Fruit fly (Drosophila melanogaster) S2 (cell line): Measurements from ENCODE around the gene fig.

Experiments used
- CG8478 ChIP-seq: fragments of >200 bp; optimal IDR thresholded peaks from 2 replicates; lab custom pipeline; 2018
- CTCF ChIP-seq, 2 experiments: fragments of >200 bp; optimal IDR thresholded peaks; 2 replicates each; lab custom pipeline; 2018

fig gene

DNA sequence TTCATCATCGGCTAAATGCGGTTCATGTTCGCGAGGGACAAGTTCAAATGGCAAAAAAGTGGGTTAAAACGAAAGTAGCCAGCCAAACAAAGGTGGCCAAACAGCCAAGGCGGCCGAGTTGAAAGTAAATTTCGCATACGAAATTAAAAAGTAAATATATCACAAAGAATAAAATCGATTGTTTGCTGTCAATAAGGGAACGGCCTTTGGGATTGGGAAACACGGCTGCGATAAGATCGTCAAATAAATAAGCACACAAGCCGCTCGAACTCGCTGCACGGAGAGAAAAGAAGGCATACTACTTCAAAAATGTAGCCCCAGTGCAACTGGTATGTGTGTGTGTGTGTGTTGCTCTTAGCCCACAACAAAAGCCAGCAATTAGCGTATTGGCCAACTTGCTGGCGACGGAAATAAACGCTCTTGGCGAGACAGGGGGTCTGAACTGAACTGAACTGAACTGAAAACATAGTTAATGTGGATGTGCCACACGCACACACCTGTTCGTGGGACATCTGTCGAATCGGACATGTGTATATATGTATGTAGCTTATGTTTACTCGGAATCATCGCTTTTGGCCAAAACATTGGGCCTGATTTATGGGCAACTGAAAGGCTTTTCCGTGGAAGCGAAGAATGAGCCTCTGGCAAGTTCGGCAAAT lies 7.8 kb upstream of the fig start:
- TF ChIP-seq CTCF (optimal IDR thresholded peaks at IDR 0.05; lab: Kevin White, UChicago) (no peak), CG8478 (lab: Kevin White, UChicago) (no peak)

DNA sequence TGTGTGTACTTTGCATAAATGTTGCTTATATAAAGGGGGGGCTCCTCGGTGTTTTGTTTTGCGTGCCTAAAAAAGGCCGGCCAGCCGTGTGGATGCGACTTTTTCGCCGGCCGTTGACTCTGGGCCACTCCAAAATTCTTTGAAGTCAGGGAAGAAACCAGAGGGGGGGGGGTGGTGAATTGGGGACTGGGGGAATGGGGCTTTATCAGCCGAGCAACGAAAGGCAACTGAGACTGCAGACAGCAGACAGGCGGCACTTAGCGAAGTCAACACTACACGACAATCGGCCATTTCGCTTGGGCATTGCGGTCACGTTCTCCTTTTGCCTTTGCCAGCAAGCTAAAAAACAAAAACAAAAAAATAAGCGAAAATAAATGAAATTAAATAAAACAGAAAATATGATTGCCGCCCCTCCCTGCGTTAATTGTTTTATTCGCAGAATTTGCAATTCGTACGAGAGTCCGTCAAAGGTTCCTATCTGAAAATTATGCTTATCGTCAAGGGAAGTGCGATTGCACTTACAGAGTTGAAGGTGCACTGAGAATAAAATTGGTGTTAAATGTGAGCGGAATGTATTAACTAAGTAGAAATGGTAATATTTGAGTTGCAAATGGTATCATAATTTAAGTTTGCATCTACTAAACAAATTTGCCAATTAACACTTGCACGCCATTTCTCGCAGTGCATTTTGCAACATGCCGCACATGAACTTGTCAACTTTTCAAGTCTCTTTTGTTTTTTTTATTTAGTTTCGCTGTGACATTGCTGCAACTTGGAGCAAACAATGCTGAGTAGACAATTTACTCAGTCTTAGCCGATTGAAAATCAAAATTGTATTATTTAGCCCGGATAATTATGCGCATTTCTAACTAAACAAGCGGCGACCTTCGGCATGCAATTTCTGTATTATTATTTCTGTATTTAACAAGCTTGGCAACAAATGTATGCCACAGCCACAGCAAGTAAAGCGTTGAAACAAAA lies 6.1 kb upstream of the fig start:
- no peak for TF ChIP-seq CG8478 (lab: Kevin White, UChicago)
- no peak for TF ChIP-seq CTCF (optimal IDR thresholded peaks at IDR 0.05; lab: Kevin White, UChicago)

DNA sequence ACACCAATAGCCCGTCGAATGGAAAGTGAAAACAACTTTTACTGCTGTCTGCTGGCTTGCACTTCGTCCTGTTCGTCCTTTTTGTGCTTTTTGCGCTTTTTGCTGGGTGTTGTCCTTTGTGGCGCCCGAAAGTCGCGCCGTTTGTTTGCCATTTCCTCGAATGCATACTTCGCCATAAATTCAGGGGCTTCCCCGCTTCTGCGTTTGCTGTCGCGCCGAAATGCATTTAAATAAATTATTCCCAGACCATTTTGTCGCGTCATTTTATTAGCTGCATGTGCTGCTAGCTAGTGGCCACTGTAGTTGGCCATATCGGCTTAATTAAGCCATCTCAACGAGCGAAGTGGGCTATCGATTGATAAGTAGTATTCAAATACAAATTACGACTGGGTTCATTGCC lies 5.0 kb upstream of the fig start:
- no peak for TF ChIP-seq CTCF (optimal IDR thresholded peaks at IDR 0.05; lab: Kevin White, UChicago)
- no peak for TF ChIP-seq CG8478 (lab: Kevin White, UChicago)

DNA sequence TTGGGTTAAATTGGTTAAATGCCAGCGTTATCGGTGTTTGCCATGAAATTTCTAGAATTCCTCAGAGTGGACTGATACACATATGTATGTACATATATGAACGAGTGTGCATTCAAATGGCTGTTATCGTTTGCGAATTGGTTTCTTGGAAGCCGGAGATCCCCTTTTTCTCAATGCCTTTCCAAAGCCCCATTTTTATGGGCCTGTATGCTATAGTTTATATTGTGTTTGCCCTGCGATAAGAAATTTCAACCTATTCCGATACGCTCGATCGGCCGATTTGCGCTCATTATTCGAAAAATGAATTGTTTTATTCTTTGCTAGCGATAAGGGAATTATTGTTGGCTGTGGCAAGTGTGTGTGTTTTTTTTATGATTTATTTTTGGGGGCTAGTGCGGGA lies 3.0 kb upstream of the fig start:
- TF ChIP-seq CTCF (optimal IDR thresholded peaks at IDR 0.05; lab: Kevin White, UChicago) (no peak), CG8478 (lab: Kevin White, UChicago) (no peak)

DNA sequence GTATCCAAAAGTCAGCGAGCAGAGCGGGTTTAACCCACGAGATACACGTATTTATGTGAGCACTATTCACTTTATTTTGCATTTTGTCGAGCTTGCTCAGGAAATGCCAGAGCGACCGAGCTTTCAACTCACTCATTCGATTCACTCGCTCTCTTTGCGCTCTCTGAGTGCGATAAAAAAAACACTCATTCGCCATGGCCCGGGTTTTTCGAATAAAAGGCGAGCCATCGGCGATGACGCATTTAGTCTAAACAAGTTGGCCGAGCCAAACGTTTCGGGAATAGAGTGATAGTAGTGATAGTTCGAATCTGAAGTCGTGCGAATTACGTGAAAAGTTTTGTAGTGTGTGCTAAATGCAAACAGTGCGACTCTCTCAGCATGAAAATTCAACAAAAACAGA lies 2.1 kb upstream of the fig start:
- TF ChIP-seq CG8478 (lab: Kevin White, UChicago): no peak
- TF ChIP-seq CTCF (optimal IDR thresholded peaks at IDR 0.05; lab: Kevin White, UChicago): no peak

DNA sequence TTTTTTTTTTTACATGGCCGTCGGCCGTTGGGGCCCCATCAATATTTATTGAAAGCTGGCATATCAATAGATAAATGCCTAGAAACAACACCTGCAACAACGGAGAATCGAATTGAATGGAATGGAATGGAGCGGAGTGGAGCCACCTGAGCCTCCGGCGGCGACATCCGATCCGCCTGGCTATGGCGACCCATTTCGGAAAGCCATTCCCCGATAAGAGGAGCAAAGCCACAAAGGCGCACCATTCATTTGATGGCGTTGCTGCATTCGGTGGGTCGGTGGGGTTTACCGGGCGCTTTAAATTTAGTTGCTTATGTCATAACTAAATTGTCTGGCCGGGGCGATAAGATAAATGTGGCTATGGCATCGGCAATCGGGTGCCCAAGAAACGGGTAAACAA lies 1.6 kb upstream of the fig start:
- TF ChIP-seq CG8478 (lab: Kevin White, UChicago) (no peak), CTCF (optimal IDR thresholded peaks at IDR 0.05; lab: Kevin White, UChicago) (no peak)

DNA sequence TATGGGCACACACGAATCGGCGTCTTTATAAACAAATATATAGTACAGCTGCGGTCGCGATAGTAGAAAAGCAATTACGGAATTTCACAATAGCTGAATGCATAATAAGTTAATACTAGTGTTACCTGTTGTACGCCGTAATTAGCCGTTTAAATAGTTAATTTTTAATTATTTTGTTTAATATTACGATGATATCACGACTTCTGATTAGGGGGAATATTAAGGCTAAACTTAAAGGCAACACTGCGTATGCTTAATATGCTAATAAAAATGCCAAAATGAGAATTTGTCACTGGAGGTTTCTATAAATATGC lies 1.3 kb downstream of the fig start:
- TF ChIP-seq CTCF (optimal IDR thresholded peaks at IDR 0.05; lab: Kevin White, UChicago) (no peak), CG8478 (lab: Kevin White, UChicago) (no peak)

DNA sequence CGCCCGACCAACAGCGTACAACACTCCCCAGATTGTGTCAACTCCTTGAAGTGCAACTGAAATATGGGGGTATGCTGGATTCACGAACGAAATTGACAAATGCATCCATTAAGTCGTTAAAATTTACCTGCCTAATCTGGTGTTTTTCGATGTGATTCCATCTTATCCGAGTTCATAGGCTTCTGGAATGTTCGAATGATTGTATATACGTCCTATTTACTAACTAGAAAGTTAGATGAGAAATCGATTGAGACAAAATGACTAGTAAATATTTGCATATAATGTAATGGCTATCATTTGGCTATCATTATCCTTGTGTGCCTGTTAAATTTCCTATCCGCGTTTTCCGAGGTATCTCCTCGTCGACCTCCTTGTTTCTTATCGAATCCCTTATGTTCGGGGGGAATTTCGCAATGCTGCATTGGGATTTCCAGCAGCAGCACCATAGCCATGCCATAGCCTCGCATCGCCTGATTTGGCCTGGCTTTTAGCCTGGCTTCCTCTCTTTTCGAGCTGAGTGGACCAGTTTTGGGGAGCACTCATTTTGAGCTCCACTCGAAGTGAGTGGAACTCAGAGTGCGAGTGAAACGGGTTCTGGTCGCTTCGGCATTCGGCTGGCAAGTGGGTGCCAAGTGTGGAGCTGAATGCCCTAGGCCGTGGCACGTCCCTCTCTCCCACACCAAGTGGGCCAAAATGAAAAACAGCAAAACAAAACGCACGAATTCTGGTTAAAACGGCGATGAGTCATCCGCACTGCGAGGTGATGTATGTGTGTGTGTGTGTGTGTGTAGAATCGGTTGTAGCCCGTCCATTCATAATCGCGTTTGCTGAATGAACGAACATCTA lies 1.9 kb downstream of the fig start:
- TF ChIP-seq CG8478 (lab: Kevin White, UChicago): no peak
- TF ChIP-seq CTCF (optimal IDR thresholded peaks at IDR 0.05; lab: Kevin White, UChicago): no peak

DNA sequence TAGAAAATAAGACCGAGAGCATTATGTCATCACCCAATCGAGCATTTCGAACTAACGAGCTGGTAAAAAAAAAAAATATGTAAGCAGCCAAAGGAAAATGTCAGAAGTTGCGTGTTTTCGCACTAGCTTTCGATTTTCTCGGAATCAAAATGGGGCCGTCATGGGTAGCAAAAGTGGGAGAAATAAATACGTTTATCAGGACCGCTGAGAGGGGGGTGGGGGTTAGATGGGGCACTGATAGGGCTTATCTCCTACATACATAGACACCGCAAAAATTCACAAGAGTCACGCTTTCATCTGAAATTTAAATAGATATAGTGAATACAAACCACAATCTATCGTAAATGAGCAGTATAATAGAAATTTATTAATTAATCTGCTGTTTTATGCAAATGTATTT lies 3.0 kb downstream of the fig start:
- TF ChIP-seq CTCF (optimal IDR thresholded peaks at IDR 0.05; lab: Kevin White, UChicago) (no peak), CG8478 (lab: Kevin White, UChicago) (peak; percentile 64)

DNA sequence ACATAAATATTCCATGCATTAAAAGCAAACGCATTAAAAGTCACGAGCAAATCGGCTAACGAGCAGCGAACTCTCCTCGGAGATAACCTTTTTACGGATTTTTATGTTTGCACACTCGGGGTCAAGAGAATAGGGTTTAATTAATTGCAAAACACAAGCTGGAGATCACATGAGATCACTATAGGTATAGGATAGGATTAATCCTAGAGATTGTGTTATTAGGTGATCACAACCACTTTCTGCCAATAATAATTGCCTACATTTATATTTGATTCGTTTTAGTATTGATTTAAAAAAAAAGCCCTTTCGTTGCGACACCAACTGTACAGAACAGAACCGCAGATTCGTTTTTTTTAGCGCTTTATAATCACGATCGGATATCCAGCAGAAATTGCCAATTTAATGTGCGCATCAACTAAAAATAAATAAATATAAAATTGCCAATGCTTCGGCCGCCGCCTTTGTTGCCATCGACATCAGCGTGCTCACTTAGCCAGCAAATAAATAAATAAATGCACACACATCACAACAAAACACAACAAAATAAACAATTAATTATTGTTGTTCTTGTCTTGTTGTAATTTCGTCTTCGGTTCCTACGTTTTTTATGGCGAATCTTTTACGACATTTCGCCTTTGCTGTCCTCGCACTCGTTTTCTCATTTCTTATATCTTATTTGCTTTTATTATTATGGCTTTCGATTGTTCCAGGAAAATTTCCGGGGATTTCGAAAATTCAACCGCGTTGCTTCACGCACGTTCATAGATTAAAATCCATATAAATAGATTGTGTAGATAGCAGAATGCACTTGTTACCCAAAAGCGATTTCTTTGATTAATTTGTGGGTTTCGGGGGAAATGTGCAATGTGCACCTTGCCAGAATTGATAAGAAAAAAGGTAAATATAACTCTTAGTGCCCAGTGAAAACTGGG lies 4.2 kb downstream of the fig start:
- TF ChIP-seq CG8478 (lab: Kevin White, UChicago) (peak; percentile 35), CTCF (optimal IDR thresholded peaks at IDR 0.05; lab: Kevin White, UChicago) (no peak)

DNA sequence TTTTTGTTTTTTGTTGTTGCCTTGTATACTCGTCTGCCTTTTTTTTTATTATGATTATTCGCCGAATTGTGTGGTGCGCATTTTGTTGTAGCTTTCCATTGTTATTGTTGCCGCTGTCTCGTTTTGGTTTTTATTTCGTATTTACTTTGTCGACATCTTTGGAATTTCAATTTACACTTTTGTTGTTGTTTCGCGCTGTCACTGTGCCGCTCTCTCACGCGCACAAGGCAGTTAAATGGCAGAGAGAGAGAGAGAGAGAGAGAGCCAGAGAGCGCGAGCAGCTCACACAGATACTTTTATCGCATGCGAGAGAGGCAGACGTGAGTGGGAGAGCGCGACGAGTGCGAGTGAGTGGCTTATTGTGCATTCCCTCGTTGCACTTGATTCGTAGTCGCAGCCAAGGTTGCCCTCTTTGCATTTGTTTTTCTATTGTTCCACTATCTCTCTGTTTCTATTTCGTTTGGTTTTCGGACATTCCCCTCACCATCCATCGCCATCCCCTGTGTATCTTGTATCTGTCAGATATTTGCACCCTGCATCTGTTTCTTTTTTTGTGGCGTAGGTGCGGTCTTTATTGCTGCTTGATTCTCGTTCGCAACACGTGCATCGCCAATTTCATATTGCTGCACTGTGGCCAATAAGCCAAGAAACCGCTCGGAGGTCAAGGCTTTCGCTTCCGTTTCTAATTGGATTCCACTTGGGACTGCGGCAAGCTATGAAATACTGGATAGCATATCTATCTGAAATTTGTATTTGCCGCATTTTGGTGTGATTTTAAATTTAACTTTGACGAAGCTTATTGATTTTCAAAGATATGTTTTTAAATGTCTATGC lies 5.7 kb downstream of the fig start:
- TF ChIP-seq CG8478 (lab: Kevin White, UChicago) (peak; percentile 8), CTCF (optimal IDR thresholded peaks at IDR 0.05; lab: Kevin White, UChicago) (peak in 1 of 2 experiments; percentile 8)

DNA sequence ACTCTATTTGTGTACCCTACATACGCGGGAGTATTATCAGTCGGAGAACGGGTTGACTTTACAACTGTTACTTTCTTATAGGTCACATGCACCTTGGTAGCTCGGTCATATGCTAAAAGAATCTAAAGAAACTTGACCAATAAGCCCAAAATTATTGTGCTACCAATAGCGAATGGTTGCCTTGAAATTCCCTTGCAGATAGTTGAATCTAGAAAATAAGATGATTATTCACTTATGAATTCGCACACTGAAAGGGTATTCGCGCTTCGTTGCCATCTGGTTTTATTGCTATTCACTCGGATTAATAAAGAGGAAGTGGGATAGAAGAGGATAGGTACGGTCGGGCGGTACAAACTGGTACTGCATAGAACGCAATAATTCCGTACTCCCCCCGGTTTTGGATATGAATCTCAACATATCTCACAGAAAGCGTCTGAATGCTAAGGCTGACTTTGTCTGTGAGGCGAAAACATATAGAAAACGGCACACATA lies 6.4 kb downstream of the fig start:
- TF ChIP-seq CG8478 (lab: Kevin White, UChicago): no peak
- TF ChIP-seq CTCF (optimal IDR thresholded peaks at IDR 0.05; lab: Kevin White, UChicago): no peak
